Fruit fly (Drosophila melanogaster) whole organism, embryonic: Measurements from ENCODE around the gene CG18302.

Experiments used
- CG10366 ChIP-seq: fragments of 200-800 bp; sonication (Bioruptor generic); IDR thresholded peaks from 2 replicates; pipeline ENCODE4 v1.3.6; 2022; ENCODE audit warnings: missing biosample characterization, missing genetic modification characterization
- CG11695 ChIP-seq: fragments of 200-800 bp; sonication (Bioruptor generic); IDR thresholded peaks from 3 replicates; pipeline ENCODE4 v1.3.6; 2022; ENCODE audit warnings: missing biosample characterization, missing genetic modification characterization
- CG12155 ChIP-seq: fragments of 200-800 bp; sonication (Bioruptor generic); optimal IDR thresholded peaks from 3 replicates; lab custom pipeline; 2016; ENCODE audit warnings: missing biosample characterization, missing genetic modification characterization
- CG1233 ChIP-seq: fragments of 200-800 bp; sonication (Bioruptor generic); optimal IDR thresholded peaks from 4 replicates; lab custom pipeline; 2018; ENCODE audit warnings: missing biosample characterization, mild to moderate bottlenecking, missing genetic modification characterization
- CG12942 ChIP-seq: fragments of 200-800 bp; sonication (Bioruptor generic); optimal IDR thresholded peaks from 3 replicates; lab custom pipeline; 2016; ENCODE audit warnings: missing biosample characterization, missing genetic modification characterization
- CG13424 ChIP-seq: fragments of 200-800 bp; sonication (Bioruptor generic); optimal IDR thresholded peaks from 2 replicates; lab custom pipeline; 2019; ENCODE audit warnings: missing biosample characterization, mild to moderate bottlenecking, missing genetic modification characterization, moderate library complexity
- CG14441 ChIP-seq: fragments of 200-800 bp; sonication (Bioruptor generic); IDR thresholded peaks from 2 replicates; pipeline ENCODE4 v1.3.6; 2022; ENCODE audit warnings: missing biosample characterization, missing genetic modification characterization
- CG17359 ChIP-seq: fragments of 200-800 bp; sonication (Bioruptor generic); optimal IDR thresholded peaks from 3 replicates; lab custom pipeline; 2018; ENCODE audit warnings: missing biosample characterization, mild to moderate bottlenecking, missing genetic modification characterization, moderate library complexity
- CG2678 ChIP-seq: fragments of 200-800 bp; sonication (Bioruptor generic); optimal IDR thresholded peaks from 3 replicates; lab custom pipeline; 2019; ENCODE audit warnings: missing biosample characterization, mild to moderate bottlenecking, missing genetic modification characterization, moderate library complexity
- CG6272 ChIP-seq: fragments of 200-800 bp; sonication (Bioruptor generic); IDR thresholded peaks from 2 replicates; pipeline ENCODE4 v1.3.6; 2022; ENCODE audit warnings: missing biosample characterization, missing genetic modification characterization
- CG6654 ChIP-seq: fragments of 200-800 bp; sonication (Bioruptor generic); optimal IDR thresholded peaks from 2 replicates; lab custom pipeline; 2017; ENCODE audit warnings: missing biosample characterization, mild to moderate bottlenecking, missing genetic modification characterization
- CG7839 ChIP-seq: fragments of 200-800 bp; sonication (Bioruptor generic); optimal IDR thresholded peaks from 3 replicates; lab custom pipeline; 2018; ENCODE audit warnings: missing biosample characterization, mild to moderate bottlenecking, missing genetic modification characterization, moderate library complexity
- CG8765 ChIP-seq: fragments of 200-800 bp; sonication (Bioruptor generic); IDR thresholded peaks from 2 replicates; pipeline ENCODE4 v1.3.6; 2022; ENCODE audit warnings: missing biosample characterization, missing genetic modification characterization
- CG9817 ChIP-seq: fragments of 200-800 bp; sonication (Bioruptor generic); optimal IDR thresholded peaks from 2 replicates; lab custom pipeline; 2018; ENCODE audit warnings: missing biosample characterization, mild to moderate bottlenecking, missing genetic modification characterization, moderate library complexity
- CoRest ChIP-seq: fragments of 200-800 bp; sonication (Bioruptor generic); optimal IDR thresholded peaks from 3 replicates; lab custom pipeline; 2018; ENCODE audit warnings: missing biosample characterization, mild to moderate bottlenecking, missing genetic modification characterization, moderate library complexity
- D ChIP-seq, 2 experiments: fragments of 200-800 bp in 1 of 2; fragments of >200 bp in 1 of 2; sonication (Bioruptor generic) in 1 of 2; optimal IDR thresholded peaks; 2 replicates in 1 of 2; 3 replicates in 1 of 2; lab custom pipeline; 2017; ENCODE audit warnings: mild to moderate bottlenecking in 1 of 2, missing biosample characterization in 1 of 2, missing genetic modification characterization in 1 of 2, missing genetic modification reagents in 1 of 2
- D19A ChIP-seq: fragments of 200-800 bp; optimal IDR thresholded peaks from 3 replicates; lab custom pipeline; 2019; ENCODE audit warnings: missing biosample characterization, mild to moderate bottlenecking, missing genetic modification characterization, moderate library complexity
- H2.0 ChIP-seq: fragments of 200-800 bp; sonication (Bioruptor generic); IDR thresholded peaks from 2 replicates; pipeline ENCODE4 v1.3.6; 2022; ENCODE audit warnings: missing biosample characterization, missing genetic modification characterization
- Med ChIP-seq: fragments of 200-800 bp; sonication (Bioruptor generic); peaks from one replicate; lab custom pipeline; 2016; ENCODE audit warnings: missing biosample characterization, missing genetic modification characterization, mild to moderate bottlenecking, inconsistent platforms, moderate library complexity
- Oli ChIP-seq: fragments of 200-800 bp; sonication (Bioruptor generic); optimal IDR thresholded peaks from 2 replicates; lab custom pipeline; 2018; ENCODE audit warnings: missing biosample characterization, mild to moderate bottlenecking, missing genetic modification characterization, moderate library complexity
- Pdp1 ChIP-seq, 2 experiments: fragments of 200-800 bp; sonication (Bioruptor generic); optimal IDR thresholded peaks; 3 replicates each; lab custom pipeline; 2016; ENCODE audit warnings: missing biosample characterization in 2 of 2, missing genetic modification characterization in 2 of 2, mild to moderate bottlenecking in 1 of 2, moderate library complexity in 1 of 2
- Ptx1 ChIP-seq: fragments of 200-800 bp; sonication (Bioruptor generic); IDR thresholded peaks from 2 replicates; pipeline ENCODE4 v1.3.6; 2022; ENCODE audit warnings: missing biosample characterization, missing genetic modification characterization
- Rx ChIP-seq: fragments of 200-800 bp; sonication (Bioruptor generic); IDR thresholded peaks from 2 replicates; pipeline ENCODE4 v1.3.6; 2022; ENCODE audit warnings: missing biosample characterization, missing genetic modification characterization
- Sox102F ChIP-seq: fragments of 200-800 bp; sonication (Bioruptor generic); optimal IDR thresholded peaks from 2 replicates; lab custom pipeline; 2018; ENCODE audit warnings: missing biosample characterization, mild to moderate bottlenecking, missing genetic modification characterization, moderate library complexity
- Xrp1 ChIP-seq: fragments of 200-800 bp; sonication (Bioruptor generic); IDR thresholded peaks from 2 replicates; pipeline ENCODE4 v1.3.6; 2022; ENCODE audit warnings: missing biosample characterization, missing genetic modification characterization
- aop ChIP-seq: fragments of 200-800 bp; sonication (Bioruptor generic); IDR thresholded peaks from 2 replicates; pipeline ENCODE4 v1.3.6; 2022; ENCODE audit warnings: missing biosample characterization, missing genetic modification characterization
- ci ChIP-seq: fragments of 200-800 bp; sonication (Bioruptor generic); IDR thresholded peaks from 3 replicates; pipeline ENCODE4 v1.3.6; 2022; ENCODE audit warnings: missing biosample characterization, missing genetic modification characterization
- dati ChIP-seq: fragments of 200-800 bp; sonication (Bioruptor generic); IDR thresholded peaks from 2 replicates; pipeline ENCODE4 v1.3.6; 2022; ENCODE audit warnings: missing biosample characterization, missing genetic modification characterization
- dmrt99B ChIP-seq: fragments of 200-800 bp; sonication (Bioruptor generic); optimal IDR thresholded peaks from 2 replicates; lab custom pipeline; 2018; ENCODE audit warnings: missing biosample characterization, mild to moderate bottlenecking, missing genetic modification characterization, moderate library complexity
- fru ChIP-seq: fragments of >200 bp; optimal IDR thresholded peaks from 2 replicates; lab custom pipeline; 2017
- gce ChIP-seq: fragments of 200-800 bp; sonication (Bioruptor generic); IDR thresholded peaks from 3 replicates; pipeline ENCODE4 v1.3.6; 2022; ENCODE audit warnings: missing biosample characterization, missing genetic modification characterization
- grau ChIP-seq: fragments of 200-800 bp; optimal IDR thresholded peaks from 3 replicates; lab custom pipeline; 2019; ENCODE audit warnings: missing biosample characterization, mild to moderate bottlenecking, missing genetic modification characterization, moderate library complexity
- hkb ChIP-seq, 2 experiments: fragments of 200-800 bp in 1 of 2; fragments of >200 bp in 1 of 2; sonication (Bioruptor generic) in 1 of 2; IDR thresholded peaks in 1 of 2; optimal IDR thresholded peaks in 1 of 2; 2 replicates each; pipeline versions ENCODE4 v1.3.6 to Lab custom; 2017 to 2022; ENCODE audit warnings: missing biosample characterization in 1 of 2, missing genetic modification characterization in 1 of 2
- inv ChIP-seq: fragments of 200-800 bp; sonication (Bioruptor generic); IDR thresholded peaks from 2 replicates; pipeline ENCODE4 v1.3.6; 2022; ENCODE audit warnings: missing biosample characterization, missing genetic modification characterization; ENCODE audit not compliant: partially characterized antibody
- ken ChIP-seq: fragments of 200-800 bp; sonication (Bioruptor generic); IDR thresholded peaks from 3 replicates; pipeline ENCODE4 v1.3.6; 2022; ENCODE audit warnings: missing biosample characterization, missing genetic modification characterization
- lab ChIP-seq: fragments of 200-800 bp; sonication (Bioruptor generic); optimal IDR thresholded peaks from 3 replicates; lab custom pipeline; 2017; ENCODE audit warnings: missing biosample characterization, missing genetic modification characterization, mild to moderate bottlenecking, moderate library complexity, missing genetic modification reagents
- lola ChIP-seq, 3 experiments: fragments of >200 bp in 2 of 3; fragments of 200-800 bp in 1 of 3; sonication (Bioruptor generic) in 1 of 3; optimal IDR thresholded peaks; 2 replicates each; lab custom pipeline; 2017 to 2019; ENCODE audit warnings: missing biosample characterization in 3 of 3, missing genetic modification characterization in 3 of 3, mild to moderate bottlenecking in 1 of 3, moderate library complexity in 1 of 3
- phol ChIP-seq: fragments of 200-800 bp; sonication (Bioruptor generic); optimal IDR thresholded peaks from 3 replicates; lab custom pipeline; 2018; ENCODE audit warnings: missing biosample characterization, mild to moderate bottlenecking, missing genetic modification characterization, moderate library complexity
- prd ChIP-seq, 3 experiments: fragments of >200 bp in 2 of 3; fragments of 200-800 bp in 1 of 3; sonication (Bioruptor generic) in 1 of 3; optimal IDR thresholded peaks in 2 of 3; IDR thresholded peaks in 1 of 3; 2 replicates in 2 of 3; 3 replicates in 1 of 3; pipeline versions ENCODE4 v1.3.6 to Lab custom; 2017 to 2022; ENCODE audit warnings: missing biosample characterization in 1 of 3, missing genetic modification characterization in 1 of 3
- row ChIP-seq: fragments of 200-800 bp; sonication (Bioruptor generic); IDR thresholded peaks from 3 replicates; pipeline ENCODE4 v1.3.6; 2022; ENCODE audit warnings: missing biosample characterization, missing genetic modification characterization
- salm ChIP-seq: fragments of 200-800 bp; sonication (Bioruptor generic); optimal IDR thresholded peaks from 2 replicates; lab custom pipeline; 2018; ENCODE audit warnings: missing biosample characterization, mild to moderate bottlenecking, missing genetic modification characterization
- stc ChIP-seq: fragments of 200-800 bp; sonication (Bioruptor generic); IDR thresholded peaks from 2 replicates; pipeline ENCODE4 v1.3.6; 2022; ENCODE audit warnings: missing biosample characterization, missing genetic modification characterization
- unpg ChIP-seq: fragments of 200-800 bp; sonication (Bioruptor generic); optimal IDR thresholded peaks from 3 replicates; lab custom pipeline; 2018; ENCODE audit warnings: missing biosample characterization, mild to moderate bottlenecking, missing genetic modification characterization, moderate library complexity

The CG18302 gene

dm6 chr2L:10543992-10544391 lies 9.9 kb downstream of the CG18302 start (continued):
- TF ChIP-seq Sox102F (peak; percentile 45), lab (GFP tag; lab: Kevin White, UChicago) (no peak), aop (GFP tag; lab: Robert Waterston, UW) (no peak), CG12942 (no peak), Pdp1 (GFP tag; optimal IDR thresholded peaks at IDR 0.05; lab: Kevin White, UChicago) (peak in 1 of 2 experiments; percentile 40), salm (tag; lab: Kevin White, UChicago) (no peak), CG10366 (peak; percentile 15; the same call in 1 of the 2 replicates), H2.0 (GFP tag; lab: Robert Waterston, UW) (no peak), CG13424 (tag; lab: Kevin White, UChicago) (peak; percentile 27), row (GFP tag; lab: Robert Waterston, UW) (peak; percentile 58), CG11695 (GFP tag; lab: Robert Waterston, UW) (peak; percentile 55; the same call in 1 of the 3 replicates), dmrt99B (tag; lab: Kevin White, UChicago) (peak; percentile 10), CG1233 (GFP tag; lab: Kevin White, UChicago) (no peak), CoRest (tag; lab: Kevin White, UChicago) (no peak), Med (GFP tag; lab: Kevin White, UChicago) (peak; percentile 23), inv (no peak), stc (GFP tag; lab: Robert Waterston, UW) (no peak), Xrp1 (GFP tag; lab: Robert Waterston, UW) (0 out of 2 replicates have a peak, but pooled peaks have one; percentile 20), grau (peak; percentile 5), CG17359 (peak; percentile 5), Oli (tag; lab: Kevin White, UChicago) (peak; percentile 11), ken (GFP tag; lab: Robert Waterston, UW) (peak; percentile 47; the same call in 1 of the 3 replicates), CG6272 (peak; percentile 25; the same call in 1 of the 2 replicates), gce (GFP tag; lab: Robert Waterston, UW) (0 out of 3 replicates have a peak, but pooled peaks have one; percentile 12), lola (GFP tag; optimal IDR thresholded peaks at IDR 0.05; lab: Kevin White, UChicago) (no peak), D19A (tag; lab: Kevin White, UChicago) (peak; percentile 55), unpg (GFP tag; lab: Kevin White, UChicago) (peak; percentile 25), D (optimal IDR thresholded peaks at IDR 0.05; lab: Kevin White, UChicago) (no peak), D (GFP tag; optimal IDR thresholded peaks at IDR 0.05; lab: Kevin White, UChicago) (no peak), prd (optimal IDR thresholded peaks at IDR 0.05; lab: Kevin White, UChicago) (no peak), prd (GFP tag; IDR thresholded peaks at IDR 0.05; lab: Robert Waterston, UW) (peak; percentile 44; the same call in 2 of the 3 replicates), CG12155 (GFP tag; lab: Kevin White, UChicago) (no peak), CG7839 (tag; lab: Kevin White, UChicago) (peak; percentile 16), CG8765 (GFP tag; lab: Robert Waterston, UW) (no peak), Rx (0 out of 2 replicates have a peak, but pooled peaks have one; percentile 22), CG9817 (tag; lab: Kevin White, UChicago) (peak; percentile 16), Ptx1 (GFP tag; lab: Robert Waterston, UW) (peak; percentile 30; the same call in 1 of the 2 replicates), CG2678 (tag; lab: Kevin White, UChicago) (peak; percentile 24), dati (GFP tag; lab: Robert Waterston, UW) (no peak), phol (tag; lab: Kevin White, UChicago) (peak; percentile 13), hkb (optimal IDR thresholded peaks at IDR 0.05; lab: Kevin White, UChicago) (no peak), hkb (GFP tag; IDR thresholded peaks at IDR 0.05; lab: Robert Waterston, UW) (peak; percentile 26; the same call in 1 of the 2 replicates), CG14441 (GFP tag; lab: Robert Waterston, UW) (no peak), fru (lab: Kevin White, UChicago) (no peak), ci (GFP tag; lab: Robert Waterston, UW) (0 out of 3 replicates have a peak, but pooled peaks have one; percentile 12), CG6654 (GFP tag; lab: Kevin White, UChicago) (peak; percentile 81)
